Worm (Caenorhabditis elegans) whole organism, L2 larva: ENCODE results near the gene let-765.

Experiments
- C34F6.9 ChIP-seq: fragments of 150-350 bp; optimal IDR thresholded peaks from 2 replicates; lab custom pipeline; 2014; ENCODE audit warnings: missing biosample characterization, missing genetic modification characterization
- R02D3.7 ChIP-seq: fragments of 150-350 bp; optimal IDR thresholded peaks from 2 replicates; lab custom pipeline; 2014; ENCODE audit warnings: missing biosample characterization, missing genetic modification characterization
- Y55F3AM.14 ChIP-seq: fragments of 200-800 bp; sonication (Bioruptor generic); optimal IDR thresholded peaks from 2 replicates; lab custom pipeline; 2018; ENCODE audit warnings: mild to moderate bottlenecking, missing genetic modification characterization, missing compliant biosample characterization
- ZK546.5 ChIP-seq: sonication (generic microtip); optimal IDR thresholded peaks from 2 replicates; lab custom pipeline; 2017; ENCODE audit warnings: missing biosample characterization, missing genetic modification characterization
- alr-1 ChIP-seq: fragments of 150-350 bp; optimal IDR thresholded peaks from 2 replicates; lab custom pipeline; 2014; ENCODE audit warnings: missing biosample characterization, missing genetic modification characterization
- aly-2 ChIP-seq: fragments of 150-350 bp; optimal IDR thresholded peaks from 2 replicates; lab custom pipeline; 2014; ENCODE audit warnings: missing biosample characterization, missing genetic modification characterization
- ama-1 ChIP-seq: fragments of 150-350 bp; optimal IDR thresholded peaks from 2 replicates; lab custom pipeline; 2018; ENCODE audit warnings: inconsistent platforms
- blmp-1 ChIP-seq: sonication (generic microtip); optimal IDR thresholded peaks from 2 replicates; lab custom pipeline; 2017; ENCODE audit warnings: missing genetic modification characterization, mild to moderate bottlenecking, missing compliant biosample characterization, antibody characterized with exemption, moderate library complexity; ENCODE audit not compliant: insufficient read depth
- ceh-82 ChIP-seq: fragments of 150-350 bp; optimal IDR thresholded peaks from 2 replicates; lab custom pipeline; 2014; ENCODE audit warnings: missing biosample characterization, missing genetic modification characterization
- crh-2 ChIP-seq: sonication (generic microtip); optimal IDR thresholded peaks from 2 replicates; lab custom pipeline; 2017; ENCODE audit warnings: missing biosample characterization, missing genetic modification characterization
- dmd-4 ChIP-seq: sonication (generic microtip); optimal IDR thresholded peaks from 2 replicates; lab custom pipeline; 2017; ENCODE audit warnings: missing biosample characterization, missing genetic modification characterization
- egl-27 ChIP-seq: sonication (generic microtip); optimal IDR thresholded peaks from 3 replicates; lab custom pipeline; 2017; ENCODE audit warnings: missing biosample characterization, missing genetic modification reagents, missing genetic modification characterization
- elt-1 ChIP-seq: fragments of 150-350 bp; optimal IDR thresholded peaks from 2 replicates; lab custom pipeline; 2014; ENCODE audit warnings: missing biosample characterization, missing genetic modification characterization
- elt-3 ChIP-seq: sonication (generic microtip); optimal IDR thresholded peaks from 2 replicates; lab custom pipeline; 2017; ENCODE audit warnings: missing biosample characterization, missing genetic modification characterization
- fos-1 ChIP-seq: fragments of 150-350 bp; optimal IDR thresholded peaks from 2 replicates; lab custom pipeline; 2014; ENCODE audit warnings: missing biosample characterization, missing genetic modification characterization
- gmeb-1 ChIP-seq: fragments of 150-350 bp; optimal IDR thresholded peaks from 2 replicates; lab custom pipeline; 2014; ENCODE audit warnings: missing biosample characterization, missing genetic modification characterization
- lin-11 ChIP-seq: fragments of 150-350 bp; sonication (generic microtip); optimal IDR thresholded peaks from 2 replicates; lab custom pipeline; 2014; ENCODE audit warnings: missing biosample characterization, missing genetic modification characterization, inconsistent platforms, mixed read lengths
- lin-13 ChIP-seq: fragments of 150-350 bp; optimal IDR thresholded peaks from 2 replicates; lab custom pipeline; 2014; ENCODE audit warnings: missing biosample characterization, missing genetic modification reagents, missing genetic modification characterization
- mab-5 ChIP-seq: fragments of 150-350 bp; optimal IDR thresholded peaks from 2 replicates; lab custom pipeline; 2014; ENCODE audit warnings: missing biosample characterization, missing genetic modification characterization
- mbf-1 ChIP-seq: sonication (generic microtip); optimal IDR thresholded peaks from 2 replicates; lab custom pipeline; 2017; ENCODE audit warnings: missing biosample characterization, missing genetic modification characterization
- mdl-1 ChIP-seq, 2 experiments: fragments of 150-350 bp in 1 of 2; sonication (generic microtip) in 1 of 2; optimal IDR thresholded peaks; 2 replicates each; lab custom pipeline; 2017; ENCODE audit warnings: missing biosample characterization in 2 of 2, missing genetic modification characterization in 2 of 2
- nhr-10 ChIP-seq: sonication (generic microtip); optimal IDR thresholded peaks from 2 replicates; lab custom pipeline; 2017; ENCODE audit warnings: missing biosample characterization, missing genetic modification characterization
- nhr-11 ChIP-seq: fragments of 150-350 bp; optimal IDR thresholded peaks from 2 replicates; lab custom pipeline; 2014; ENCODE audit warnings: missing biosample characterization, missing genetic modification characterization
- nhr-12 ChIP-seq: fragments of 150-350 bp; optimal IDR thresholded peaks from 2 replicates; lab custom pipeline; 2014; ENCODE audit warnings: missing biosample characterization, missing genetic modification characterization
- nhr-129 ChIP-seq: fragments of 150-350 bp; optimal IDR thresholded peaks from 2 replicates; lab custom pipeline; 2014; ENCODE audit warnings: missing biosample characterization, missing genetic modification characterization
- nhr-21 ChIP-seq: fragments of 150-350 bp; optimal IDR thresholded peaks from 2 replicates; lab custom pipeline; 2014; ENCODE audit warnings: missing biosample characterization, missing genetic modification characterization
- nhr-23 ChIP-seq: fragments of 150-350 bp; optimal IDR thresholded peaks from 2 replicates; lab custom pipeline; 2014; ENCODE audit warnings: missing biosample characterization, missing genetic modification reagents, missing genetic modification characterization
- nhr-237 ChIP-seq: fragments of 150-350 bp; optimal IDR thresholded peaks from 2 replicates; lab custom pipeline; 2014; ENCODE audit warnings: missing biosample characterization, missing genetic modification characterization
- nhr-25 ChIP-seq: fragments of 150-350 bp; sonication (generic microtip); optimal IDR thresholded peaks from 3 replicates; lab custom pipeline; 2014; ENCODE audit warnings: missing biosample characterization, missing genetic modification characterization
- nhr-6 ChIP-seq: fragments of 150-350 bp; optimal IDR thresholded peaks from 2 replicates; lab custom pipeline; 2014; ENCODE audit warnings: missing biosample characterization, missing genetic modification characterization
- nhr-77 ChIP-seq: fragments of 150-350 bp; optimal IDR thresholded peaks from 2 replicates; lab custom pipeline; 2014; ENCODE audit warnings: missing biosample characterization, missing genetic modification characterization
- peb-1 ChIP-seq: fragments of 150-350 bp; optimal IDR thresholded peaks from 2 replicates; lab custom pipeline; 2014; ENCODE audit warnings: missing biosample characterization, missing genetic modification characterization
- sem-4 ChIP-seq: fragments of 150-350 bp; optimal IDR thresholded peaks from 2 replicates; lab custom pipeline; 2014; ENCODE audit warnings: missing biosample characterization, missing genetic modification reagents, missing genetic modification characterization
- skn-1 ChIP-seq: sonication (generic microtip); optimal IDR thresholded peaks from 2 replicates; lab custom pipeline; 2017; ENCODE audit warnings: missing biosample characterization, missing genetic modification characterization
- sma-3 ChIP-seq: sonication (generic microtip); optimal IDR thresholded peaks from 2 replicates; lab custom pipeline; 2016; ENCODE audit warnings: missing genetic modification reagents, missing genetic modification characterization, missing compliant biosample characterization
- sma-9 ChIP-seq, 2 experiments: fragments of 150-350 bp in 1 of 2; sonication (generic microtip) in 1 of 2; optimal IDR thresholded peaks; 2 replicates each; lab custom pipeline; 2014 to 2016; ENCODE audit warnings: missing genetic modification characterization in 2 of 2, mild to moderate bottlenecking in 1 of 2, missing biosample characterization in 1 of 2, missing compliant biosample characterization in 1 of 2, missing genetic modification reagents in 1 of 2, moderate library complexity in 1 of 2
- snpc-4 ChIP-seq: fragments of 150-350 bp; optimal IDR thresholded peaks from 2 replicates; lab custom pipeline; 2014; ENCODE audit warnings: missing biosample characterization, missing genetic modification characterization
- unc-39 ChIP-seq: fragments of 150-350 bp; optimal IDR thresholded peaks from 2 replicates; lab custom pipeline; 2014; ENCODE audit warnings: missing biosample characterization, missing genetic modification characterization
- unc-55 ChIP-seq: fragments of 150-350 bp; sonication (generic microtip); optimal IDR thresholded peaks from 3 replicates; lab custom pipeline; 2014; ENCODE audit warnings: missing biosample characterization, missing genetic modification reagents, missing genetic modification characterization
- unc-62 ChIP-seq: fragments of 150-350 bp; optimal IDR thresholded peaks from 2 replicates; lab custom pipeline; 2014; ENCODE audit warnings: missing biosample characterization, missing genetic modification reagents, missing genetic modification characterization
- zag-1 ChIP-seq: fragments of 150-350 bp; optimal IDR thresholded peaks from 2 replicates; lab custom pipeline; 2014; ENCODE audit warnings: missing biosample characterization, missing genetic modification characterization
- ztf-4 ChIP-seq: fragments of 150-350 bp; optimal IDR thresholded peaks from 2 replicates; lab custom pipeline; 2014; ENCODE audit warnings: missing biosample characterization, missing genetic modification characterization

The let-765 gene

ce11 chrIII:6589499-6589898 is 11.5 kb downstream of the let-765 start:
- no peak for TF ChIP-seq nhr-77 (tag; lab: Kevin White, UChicago)
- TF ChIP-seq nhr-10 (tag; lab: Kevin White, UChicago), result no peak
- TF ChIP-seq mdl-1 (tag; optimal IDR thresholded peaks at IDR 0.05; lab: Kevin White, UChicago), result no peak
- TF ChIP-seq zag-1, result no peak
- no peak for TF ChIP-seq nhr-11

- no peak for TF ChIP-seq unc-55 (GFP tag; lab: Kevin White, UChicago)
- TF ChIP-seq nhr-21, result no peak
- no peak for TF ChIP-seq C34F6.9 (tag; lab: Kevin White, UChicago)
- TF ChIP-seq blmp-1, result no peak
- TF ChIP-seq elt-3 (tag; lab: Kevin White, UChicago), result no peak
- no peak for TF ChIP-seq R02D3.7 (tag; lab: Kevin White, UChicago)
- no peak for TF ChIP-seq mdl-1 (tag; optimal IDR thresholded peaks at IDR 0.05; lab: Kevin White, UChicago)
- TF ChIP-seq mbf-1 (tag; lab: Kevin White, UChicago), result no peak
- TF ChIP-seq unc-62, result no peak
- TF ChIP-seq aly-2 (tag; lab: Kevin White, UChicago), result no peak
- no peak for TF ChIP-seq nhr-12
- no peak for TF ChIP-seq elt-1 (tag; lab: Kevin White, UChicago)
- no peak for TF ChIP-seq mab-5
- TF ChIP-seq nhr-23, result no peak
- no peak for TF ChIP-seq dmd-4 (tag; lab: Kevin White, UChicago)
- TF ChIP-seq ztf-4 (tag; lab: Kevin White, UChicago), result no peak
- no peak for TF ChIP-seq alr-1
Measured at ce11 chrIII:6587564-6587963, 13.4 kb downstream of the let-765 start, which contains the start of gene ddo-3. TSS of gene ddo-3 (plus strand) at chrIII:6587864.

- TF ChIP-seq skn-1 (no peak), peb-1 (tag; lab: Kevin White, UChicago) (no peak), nhr-237 (tag; lab: Kevin White, UChicago) (no peak), mdl-1 (tag; optimal IDR thresholded peaks at IDR 0.05; lab: Kevin White, UChicago) (no peak), egl-27 (tag; lab: Kevin White, UChicago) (no peak), Y55F3AM.14 (no peak), ama-1 (no peak), nhr-6 (tag; lab: Kevin White, UChicago) (no peak), nhr-11 (no peak)
Measured at ce11 chrIII:6581585-6581984, 19.4 kb downstream of the let-765 start, which contains the start of gene acr-21. TSS of gene acr-21 (plus strand) at chrIII:6581885.

ce11 chrIII:6579398-6579797 is 21.6 kb downstream of the let-765 start, which contains the start of gene F27B3.8:
TSS of gene F27B3.8 (plus strand) at chrIII:6579698.
- no peak for TF ChIP-seq fos-1
- TF ChIP-seq aly-2 (tag; lab: Kevin White, UChicago), result no peak
- TF ChIP-seq sem-4 (tag; lab: Kevin White, UChicago), result no peak
- TF ChIP-seq mdl-1 (tag; optimal IDR thresholded peaks at IDR 0.05; lab: Kevin White, UChicago), result no peak
- no peak for TF ChIP-seq sma-9 (GFP tag; optimal IDR thresholded peaks at IDR 0.05; lab: Kevin White, UChicago)
- TF ChIP-seq sma-9 (tag; optimal IDR thresholded peaks at IDR 0.05; lab: Kevin White, UChicago), result no peak
- no peak for TF ChIP-seq ceh-82 (tag; lab: Kevin White, UChicago)
- no peak for TF ChIP-seq lin-11 (tag; lab: Kevin White, UChicago)
- TF ChIP-seq nhr-77 (tag; lab: Kevin White, UChicago), result no peak
- TF ChIP-seq elt-1 (tag; lab: Kevin White, UChicago), result no peak
- TF ChIP-seq nhr-6 (tag; lab: Kevin White, UChicago), result no peak
- TF ChIP-seq nhr-21, result no peak
- TF ChIP-seq snpc-4 (tag; lab: Kevin White, UChicago), result no peak
- TF ChIP-seq nhr-25, result no peak
- TF ChIP-seq nhr-23, result no peak
- TF ChIP-seq mbf-1 (tag; lab: Kevin White, UChicago), result no peak
- TF ChIP-seq unc-55 (GFP tag; lab: Kevin White, UChicago), result no peak
- no peak for TF ChIP-seq gmeb-1 (tag; lab: Kevin White, UChicago)
- no peak for TF ChIP-seq crh-2
- TF ChIP-seq, all 48 proteins: peak for 0

ce11 chrIII:6578505-6578904 is 22.5 kb downstream of the let-765 start, which contains the start of gene F27B3.6:
TSS of gene F27B3.6 (minus strand) at chrIII:6578605.
- TF ChIP-seq egl-27 (tag; lab: Kevin White, UChicago), result no peak
- TF ChIP-seq nhr-23, result no peak
- TF ChIP-seq nhr-10 (tag; lab: Kevin White, UChicago), result no peak
- no peak for TF ChIP-seq gmeb-1 (tag; lab: Kevin White, UChicago)
- no peak for TF ChIP-seq sma-3
- no peak for TF ChIP-seq dmd-4 (tag; lab: Kevin White, UChicago)
- TF ChIP-seq lin-13 (GFP tag; lab: Kevin White, UChicago), result no peak
- TF ChIP-seq ama-1, result no peak
- TF ChIP-seq unc-39, result no peak
- TF ChIP-seq nhr-129 (tag; lab: Kevin White, UChicago), result no peak
- TF ChIP-seq fos-1, result no peak
- no peak for TF ChIP-seq elt-1 (tag; lab: Kevin White, UChicago)
- TF ChIP-seq ZK546.5 (tag; lab: Kevin White, UChicago), result no peak
- no peak for TF ChIP-seq alr-1
- no peak for TF ChIP-seq elt-3 (tag; lab: Kevin White, UChicago)
- no peak for TF ChIP-seq C34F6.9 (tag; lab: Kevin White, UChicago)
- no peak for TF ChIP-seq nhr-12
- TF ChIP-seq nhr-21, result no peak
